Worm (Caenorhabditis elegans) whole organism, late embryonic: ENCODE measurements around the gene srw-99.

Experiments used
- C38D4.7 ChIP-seq: fragments of 200-800 bp; sonication (Bioruptor generic); optimal IDR thresholded peaks from 2 replicates; lab custom pipeline; 2018; ENCODE audit warnings: mild to moderate bottlenecking, missing genetic modification characterization, moderate library complexity, missing compliant biosample characterization
- K09A11.1 ChIP-seq: sonication (generic microtip); optimal IDR thresholded peaks from 2 replicates; lab custom pipeline; 2017; ENCODE audit warnings: antibody characterized with exemption, mild to moderate bottlenecking, missing genetic modification characterization, missing compliant biosample characterization; ENCODE audit not compliant: insufficient read depth
- ceh-14 ChIP-seq: sonication (generic microtip); optimal IDR thresholded peaks from 2 replicates; lab custom pipeline; 2016; ENCODE audit warnings: missing genotype, missing genetic modification characterization, missing compliant biosample characterization
- ceh-19 ChIP-seq: fragments of 200-800 bp; sonication (Bioruptor generic); optimal IDR thresholded peaks from 2 replicates; lab custom pipeline; 2018; ENCODE audit warnings: mild to moderate bottlenecking, missing genetic modification characterization, missing compliant biosample characterization
- ceh-2 ChIP-seq: sonication (generic microtip); optimal IDR thresholded peaks from 2 replicates; lab custom pipeline; 2016; ENCODE audit warnings: missing genotype, missing genetic modification characterization, missing compliant biosample characterization
- ceh-22 ChIP-seq: sonication (generic microtip); optimal IDR thresholded peaks from 2 replicates; lab custom pipeline; 2017; ENCODE audit warnings: missing biosample characterization, missing genetic modification characterization
- ceh-24 ChIP-seq: sonication (generic microtip); optimal IDR thresholded peaks from 2 replicates; lab custom pipeline; 2016; ENCODE audit warnings: mild to moderate bottlenecking, missing genetic modification characterization, missing compliant biosample characterization
- ceh-30 ChIP-seq: fragments of 150-350 bp; optimal IDR thresholded peaks from 2 replicates; lab custom pipeline; 2014; ENCODE audit warnings: missing biosample characterization, missing genetic modification characterization
- ceh-31 ChIP-seq: sonication (generic microtip); optimal IDR thresholded peaks from 2 replicates; lab custom pipeline; 2016; ENCODE audit warnings: missing genetic modification characterization, missing compliant biosample characterization
- ceh-34 ChIP-seq: sonication (generic microtip); optimal IDR thresholded peaks from 2 replicates; lab custom pipeline; 2016; ENCODE audit warnings: mild to moderate bottlenecking, missing genetic modification characterization, missing compliant biosample characterization
- ceh-48 ChIP-seq: sonication (generic microtip); optimal IDR thresholded peaks from 2 replicates; lab custom pipeline; 2016; ENCODE audit warnings: missing genetic modification characterization, inconsistent platforms, missing compliant biosample characterization
- ceh-6 ChIP-seq: fragments of 200-800 bp; sonication (Bioruptor generic); optimal IDR thresholded peaks from 2 replicates; lab custom pipeline; 2018; ENCODE audit warnings: mild to moderate bottlenecking, missing genetic modification characterization, missing compliant biosample characterization
- ceh-9 ChIP-seq: sonication (generic microtip); optimal IDR thresholded peaks from 2 replicates; lab custom pipeline; 2016; ENCODE audit warnings: mild to moderate bottlenecking, missing genetic modification characterization, inconsistent platforms, missing compliant biosample characterization
- che-1 ChIP-seq: sonication (generic microtip); optimal IDR thresholded peaks from 2 replicates; lab custom pipeline; 2016; ENCODE audit warnings: mild to moderate bottlenecking, missing genetic modification characterization, missing compliant biosample characterization
- eyg-1 ChIP-seq: sonication (generic microtip); optimal IDR thresholded peaks from 2 replicates; lab custom pipeline; 2016; ENCODE audit warnings: missing genotype, missing genetic modification characterization, missing compliant biosample characterization
- fkh-10 ChIP-seq: fragments of 150-350 bp; optimal IDR thresholded peaks from 2 replicates; lab custom pipeline; 2014; ENCODE audit warnings: missing biosample characterization, missing genetic modification reagents, missing genetic modification characterization
- fkh-6 ChIP-seq: sonication (generic microtip); optimal IDR thresholded peaks from 2 replicates; lab custom pipeline; 2016; ENCODE audit warnings: missing genetic modification characterization, missing compliant biosample characterization
- gmeb-2 ChIP-seq: sonication (generic microtip); optimal IDR thresholded peaks from 2 replicates; lab custom pipeline; 2016; ENCODE audit warnings: missing genetic modification characterization, inconsistent platforms, missing compliant biosample characterization
- hlh-13 ChIP-seq: fragments of 200-800 bp; sonication (Bioruptor generic); optimal IDR thresholded peaks from 2 replicates; lab custom pipeline; 2018; ENCODE audit warnings: mild to moderate bottlenecking, missing genetic modification characterization, missing compliant biosample characterization
- hlh-30 ChIP-seq: sonication (generic microtip); optimal IDR thresholded peaks from 2 replicates; lab custom pipeline; 2017; ENCODE audit warnings: antibody characterized with exemption, missing genetic modification characterization, missing compliant biosample characterization; ENCODE audit not compliant: insufficient read depth
- hlh-8 ChIP-seq: sonication (generic microtip); optimal IDR thresholded peaks from 2 replicates; lab custom pipeline; 2016; ENCODE audit warnings: missing genotype, missing genetic modification characterization, missing compliant biosample characterization
- lim-6 ChIP-seq: sonication (generic microtip); optimal IDR thresholded peaks from 2 replicates; lab custom pipeline; 2016; ENCODE audit warnings: missing genetic modification characterization, missing compliant biosample characterization
- lin-11 ChIP-seq: fragments of 200-800 bp; sonication (Bioruptor generic); optimal IDR thresholded peaks from 2 replicates; lab custom pipeline; 2018; ENCODE audit warnings: mild to moderate bottlenecking, missing genetic modification characterization, missing compliant biosample characterization
- mec-3 ChIP-seq: sonication (generic microtip); optimal IDR thresholded peaks from 2 replicates; lab custom pipeline; 2016; ENCODE audit warnings: borderline replicate concordance, missing genetic modification characterization, missing compliant biosample characterization
- nhr-11 ChIP-seq: fragments of 150-350 bp; optimal IDR thresholded peaks from 2 replicates; lab custom pipeline; 2014; ENCODE audit warnings: missing biosample characterization, missing genetic modification characterization
- odd-2 ChIP-seq: sonication (generic microtip); optimal IDR thresholded peaks from 2 replicates; lab custom pipeline; 2017; ENCODE audit warnings: antibody characterized with exemption, mild to moderate bottlenecking, missing genetic modification characterization, missing compliant biosample characterization
- pat-9 ChIP-seq: fragments of 200-800 bp; sonication (Bioruptor generic); optimal IDR thresholded peaks from 2 replicates; lab custom pipeline; 2018; ENCODE audit warnings: mild to moderate bottlenecking, missing genetic modification characterization, moderate library complexity, missing compliant biosample characterization
- pax-1 ChIP-seq: fragments of 150-350 bp; optimal IDR thresholded peaks from 2 replicates; lab custom pipeline; 2014; ENCODE audit warnings: missing biosample characterization, missing genetic modification characterization
- pha-2 ChIP-seq: sonication (generic microtip); optimal IDR thresholded peaks from 2 replicates; lab custom pipeline; 2017; ENCODE audit warnings: mild to moderate bottlenecking, missing genetic modification characterization, missing compliant biosample characterization
- pqm-1 ChIP-seq: sonication (generic microtip); optimal IDR thresholded peaks from 2 replicates; lab custom pipeline; 2016; ENCODE audit warnings: missing genetic modification characterization, missing compliant biosample characterization
- pros-1 ChIP-seq: fragments of 150-350 bp; optimal IDR thresholded peaks from 2 replicates; lab custom pipeline; 2014; ENCODE audit warnings: missing biosample characterization, missing genetic modification reagents, missing genetic modification characterization
- rnt-1 ChIP-seq: sonication (generic microtip); optimal IDR thresholded peaks from 2 replicates; lab custom pipeline; 2016; ENCODE audit warnings: missing genetic modification characterization, missing compliant biosample characterization
- syd-9 ChIP-seq: sonication (generic microtip); optimal IDR thresholded peaks from 2 replicates; lab custom pipeline; 2016; ENCODE audit warnings: mild to moderate bottlenecking, missing genetic modification characterization, moderate library complexity, missing compliant biosample characterization
- tbx-7 ChIP-seq: sonication (generic microtip); optimal IDR thresholded peaks from 2 replicates; lab custom pipeline; 2016; ENCODE audit warnings: missing genotype, missing genetic modification characterization, missing compliant biosample characterization
- ttx-3 ChIP-seq: sonication (generic microtip); optimal IDR thresholded peaks from 2 replicates; lab custom pipeline; 2016; ENCODE audit warnings: missing genetic modification reagents, missing genetic modification characterization, missing compliant biosample characterization
- unc-42 ChIP-seq: sonication (generic microtip); optimal IDR thresholded peaks from 2 replicates; lab custom pipeline; 2016; ENCODE audit warnings: missing genotype, missing genetic modification characterization, missing compliant biosample characterization
- unc-55 ChIP-seq: sonication (generic microtip); optimal IDR thresholded peaks from 2 replicates; lab custom pipeline; 2017; ENCODE audit warnings: missing biosample characterization, missing genetic modification reagents, missing genetic modification characterization
- unc-86 ChIP-seq: sonication (generic microtip); optimal IDR thresholded peaks from 2 replicates; lab custom pipeline; 2016; ENCODE audit warnings: missing genetic modification characterization, missing compliant biosample characterization

srw-99 gene

ce11 chrV:1668216-1668615, 40.3 kb upstream of the srw-99 start, which contains the start of gene irld-42:
Gene irld-42 (plus strand): TSS chrV:1668516.
- TF ChIP-seq hlh-13 (no peak), lim-6 (tag; lab: Kevin White, UChicago) (no peak), ceh-24 (no peak), ceh-34 (tag; lab: Kevin White, UChicago) (no peak), ceh-22 (no peak)
- TF ChIP-seq, all 69 proteins: peak for 0

DNA sequence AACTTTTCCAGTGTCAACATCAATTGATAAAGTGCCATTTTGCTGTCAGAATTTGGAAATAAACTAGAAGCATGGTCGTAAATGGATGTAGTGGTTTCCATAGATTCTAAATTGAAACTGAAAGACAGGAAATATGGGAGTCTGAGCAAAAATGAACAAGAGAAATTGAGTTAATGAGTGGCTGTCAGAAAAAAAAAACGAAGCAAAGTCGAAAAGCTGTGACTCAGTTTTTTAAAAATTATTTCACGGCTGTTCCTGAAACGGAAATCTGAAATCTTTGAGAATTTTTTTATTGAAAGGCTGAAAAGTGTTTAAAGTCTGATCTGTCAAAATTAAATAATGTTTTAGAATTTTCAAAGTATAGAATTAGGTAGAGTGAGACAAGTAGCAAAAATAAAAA, 30.3 kb upstream of the srw-99 start, which contains the start of gene srw-98:
Gene srw-98 (minus strand): TSS at position 101 of the 400 bp plus-strand sequence.
- no peak for TF ChIP-seq pqm-1
- TF ChIP-seq ceh-2 (tag; lab: Kevin White, UChicago) = no peak
- no peak for TF ChIP-seq K09A11.1
- TF ChIP-seq lim-6 (tag; lab: Kevin White, UChicago) = no peak
- TF ChIP-seq eyg-1 (tag; lab: Kevin White, UChicago) = no peak
- TF ChIP-seq gmeb-2 (tag; lab: Kevin White, UChicago) = no peak
- no peak for TF ChIP-seq che-1 (tag; lab: Kevin White, UChicago)

ce11 chrV:1680770-1681169, 27.8 kb upstream of the srw-99 start, which contains the start of gene srw-91:
Gene srw-91 (minus strand): TSS chrV:1680870.
- TF ChIP-seq rnt-1 (tag; lab: Kevin White, UChicago) = no peak
- TF ChIP-seq lim-6 (tag; lab: Kevin White, UChicago) = no peak
- TF ChIP-seq pha-2 (tag; lab: Kevin White, UChicago) = no peak
- no peak for TF ChIP-seq ceh-6 (GFP tag; lab: Kevin White, UChicago)
- no peak for TF ChIP-seq ceh-24
- TF ChIP-seq ceh-22 = no peak
- TF ChIP-seq pax-1 (tag; lab: Kevin White, UChicago) = no peak

DNA sequence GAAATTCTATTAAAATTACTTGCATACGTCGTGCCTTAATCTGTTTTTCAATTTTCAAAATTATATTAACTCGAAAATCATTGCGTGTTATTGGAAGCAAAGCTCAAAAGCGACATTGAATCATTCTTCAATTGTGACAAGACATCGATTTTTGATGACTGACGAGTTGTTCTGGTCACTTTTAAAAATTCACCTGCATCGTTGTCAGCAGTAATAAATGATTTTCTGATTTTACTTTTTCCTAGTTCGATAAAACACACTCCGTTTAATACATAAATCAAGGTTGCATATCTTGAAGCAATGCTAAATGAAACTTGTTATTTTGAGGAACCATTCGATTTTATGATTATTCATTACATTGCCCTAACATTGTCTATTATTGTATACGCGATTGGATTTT, 26.3 kb upstream of the srw-99 start, which contains the start of gene srh-3:
Gene srh-3 (plus strand): TSS at position 301 of the 400 bp plus-strand sequence.
- no peak for TF ChIP-seq odd-2 (tag; lab: Kevin White, UChicago)
- TF ChIP-seq pat-9 = no peak
- TF ChIP-seq hlh-8 = no peak
- TF ChIP-seq hlh-13 = no peak
- no peak for TF ChIP-seq unc-86 (tag; lab: Kevin White, UChicago)
- no peak for TF ChIP-seq mec-3 (tag; lab: Kevin White, UChicago)
- TF ChIP-seq pqm-1 = no peak
- no peak for TF ChIP-seq fkh-10
- no peak for TF ChIP-seq lin-11
- TF ChIP-seq che-1 (tag; lab: Kevin White, UChicago) = no peak
- TF ChIP-seq ceh-19 = no peak
- no peak for TF ChIP-seq nhr-11 (tag; lab: Kevin White, UChicago)
- TF ChIP-seq hlh-30 (tag; lab: Kevin White, UChicago) = no peak
- TF ChIP-seq ceh-31 (tag; lab: Kevin White, UChicago) = no peak
- TF ChIP-seq, all 69 proteins: peak for 0

- TF ChIP-seq ceh-30 (tag; lab: Kevin White, UChicago) (no peak), che-1 (tag; lab: Kevin White, UChicago) (no peak), odd-2 (tag; lab: Kevin White, UChicago) (no peak), tbx-7 (no peak), K09A11.1 (no peak), unc-42 (tag; lab: Kevin White, UChicago) (no peak), unc-55 (GFP tag; lab: Kevin White, UChicago) (no peak), C38D4.7 (GFP tag; lab: Kevin White, UChicago) (no peak), fkh-6 (tag; lab: Kevin White, UChicago) (no peak), ceh-9 (no peak), lim-6 (tag; lab: Kevin White, UChicago) (no peak), ttx-3 (no peak), ceh-48 (no peak), pros-1 (tag; lab: Kevin White, UChicago) (no peak), ceh-6 (GFP tag; lab: Kevin White, UChicago) (no peak), syd-9 (tag; lab: Kevin White, UChicago) (no peak), pqm-1 (no peak), ceh-14 (no peak)
These were observed 23.2 kb upstream of the srw-99 start, which contains the start of gene srh-5 for ce11 chrV:1685328-1685727. Gene srh-5 (plus strand): TSS chrV:1685628.
